Worm (Caenorhabditis elegans) whole organism, L3 larva: Measurements from ENCODE around the gene Y41D4A.7.

Experiments used
- ceh-16 ChIP-seq: sonication (generic microtip); optimal IDR thresholded peaks from 2 replicates; lab custom pipeline; 2017; ENCODE audit warnings: missing biosample characterization, missing genetic modification characterization
- lin-15B ChIP-seq: fragments of 150-350 bp; optimal IDR thresholded peaks from 2 replicates; lab custom pipeline; 2014; ENCODE audit warnings: missing biosample characterization, missing genetic modification characterization
- lin-39 ChIP-seq: fragments of 150-350 bp; optimal IDR thresholded peaks from 2 replicates; lab custom pipeline; 2018; ENCODE audit warnings: missing biosample characterization, missing genetic modification reagents, missing genetic modification characterization
- nhr-12 ChIP-seq: fragments of 150-350 bp; optimal IDR thresholded peaks from 2 replicates; lab custom pipeline; 2014; ENCODE audit warnings: missing biosample characterization, missing genetic modification characterization
- nhr-23 ChIP-seq: fragments of 150-350 bp; optimal IDR thresholded peaks from 2 replicates; lab custom pipeline; 2014; ENCODE audit warnings: missing biosample characterization, missing genetic modification reagents, missing genetic modification characterization
- nhr-28 ChIP-seq: fragments of 150-350 bp; optimal IDR thresholded peaks from 2 replicates; lab custom pipeline; 2014; ENCODE audit warnings: missing biosample characterization, missing genetic modification characterization
- nhr-76 ChIP-seq: fragments of 150-350 bp; sonication (generic microtip); optimal IDR thresholded peaks from 5 replicates; lab custom pipeline; 2014; ENCODE audit warnings: missing biosample characterization, missing genetic modification characterization
- unc-62 ChIP-seq: fragments of 150-350 bp; sonication (generic microtip); optimal IDR thresholded peaks from 4 replicates; lab custom pipeline; 2014; ENCODE audit warnings: missing biosample characterization, missing genetic modification reagents, missing genetic modification characterization
- zag-1 ChIP-seq: fragments of 150-350 bp; optimal IDR thresholded peaks from 2 replicates; lab custom pipeline; 2014; ENCODE audit warnings: missing biosample characterization, missing genetic modification characterization

ce11 chrIV:1722953-1723352, 38.4 kb downstream of the Y41D4A.7 start:
- TF ChIP-seq nhr-23 (tag; lab: Kevin White, UChicago) (no peak), lin-39 (tag; lab: Kevin White, UChicago) (no peak), zag-1 (tag; lab: Kevin White, UChicago) (no peak), nhr-28 (tag; lab: Kevin White, UChicago) (no peak), nhr-76 (tag; lab: Kevin White, UChicago) (no peak), unc-62 (GFP tag; lab: Kevin White, UChicago) (no peak), lin-15B (no peak), nhr-12 (tag; lab: Kevin White, UChicago) (no peak), ceh-16 (tag; lab: Kevin White, UChicago) (no peak)
